Worm (Caenorhabditis elegans) whole organism, midembryonic: Measurements from ENCODE around the gene H13N06.2.

Experiments used
- T22C8.4 ChIP-seq: fragments of 200-800 bp; sonication (Bioruptor generic); IDR thresholded peaks from 2 replicates; pipeline ENCODE4 v1.3.6; 2022; ENCODE audit warnings: missing genetic modification characterization, missing compliant biosample characterization
- cog-1 ChIP-seq: sonication (generic microtip); optimal IDR thresholded peaks from 2 replicates; lab custom pipeline; 2016; ENCODE audit warnings: missing genetic modification characterization, missing compliant biosample characterization
- flt-1 ChIP-seq: fragments of 200-800 bp; sonication (Bioruptor generic); IDR thresholded peaks from 2 replicates; pipeline ENCODE4 v1.3.6; 2022; ENCODE audit warnings: missing genetic modification characterization, missing compliant biosample characterization
- klf-2 ChIP-seq: fragments of 200-800 bp; sonication (Bioruptor generic); conservative IDR thresholded peaks from 2 replicates; pipeline ENCODE4 v1.3.6; 2022; ENCODE audit warnings: missing genetic modification reagents, missing genetic modification characterization, missing compliant biosample characterization
- tab-1 ChIP-seq: fragments of 200-800 bp; sonication (Bioruptor generic); IDR thresholded peaks from 2 replicates; pipeline ENCODE4 v1.3.6; 2022; ENCODE audit warnings: missing genetic modification characterization, missing compliant biosample characterization
- ztf-29 ChIP-seq: fragments of 200-800 bp; sonication (Bioruptor generic); IDR thresholded peaks from 2 replicates; pipeline ENCODE4 v1.3.6; 2022; ENCODE audit warnings: missing genetic modification reagents, missing genetic modification characterization, missing compliant biosample characterization

DNA sequence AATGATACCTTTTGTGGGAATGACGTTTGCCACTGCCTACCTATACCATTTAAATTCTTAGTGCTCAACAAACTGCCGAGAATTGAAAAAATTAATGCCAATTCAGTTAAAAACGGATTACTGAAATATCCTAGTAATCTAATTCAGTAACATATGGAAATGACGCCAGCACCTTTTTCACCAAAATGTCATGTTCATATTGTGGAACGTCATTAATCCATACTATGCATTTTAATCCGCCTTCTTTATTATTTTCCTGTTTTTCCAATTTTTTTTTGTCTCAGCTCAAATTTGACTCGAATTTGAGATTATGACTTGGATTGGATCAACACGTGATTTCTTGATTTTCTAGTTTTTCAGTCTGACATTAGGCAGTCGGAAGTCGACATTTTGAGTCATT lies 53.5 kb downstream of the H13N06.2 start:
- TF ChIP-seq T22C8.4 (GFP tag; lab: Robert Waterston, UW), result no peak
- TF ChIP-seq ztf-29 (GFP tag; lab: Robert Waterston, UW), result no peak
- TF ChIP-seq cog-1 (tag; lab: Kevin White, UChicago), result no peak
- TF ChIP-seq flt-1 (GFP tag; lab: Robert Waterston, UW), result no peak
- no peak for TF ChIP-seq klf-2 (GFP tag; lab: Robert Waterston, UW)
- no peak for TF ChIP-seq tab-1 (GFP tag; lab: Robert Waterston, UW)
